Fruit fly (Drosophila melanogaster) whole organism, embryonic: Measurements from ENCODE around the gene CG18598.

ENCODE experiments used
- CG11723 ChIP-seq: fragments of 200-800 bp; sonication (Bioruptor generic); optimal IDR thresholded peaks from 2 replicates; lab custom pipeline; 2017; ENCODE audit warnings: missing biosample characterization, mild to moderate bottlenecking, missing genetic modification characterization
- CG14014 ChIP-seq: fragments of 200-800 bp; sonication (Bioruptor generic); IDR thresholded peaks from 2 replicates; pipeline ENCODE4 v1.3.6; 2022; ENCODE audit warnings: missing biosample characterization, missing genetic modification characterization
- CG15073 ChIP-seq: fragments of 200-800 bp; sonication (Bioruptor generic); optimal IDR thresholded peaks from 2 replicates; lab custom pipeline; 2016; ENCODE audit warnings: missing biosample characterization, missing genetic modification characterization
- CG1602 ChIP-seq: fragments of 200-800 bp; sonication (Bioruptor generic); optimal IDR thresholded peaks from 3 replicates; lab custom pipeline; 2016; ENCODE audit warnings: missing biosample characterization, missing genetic modification characterization
- CG17328 ChIP-seq: fragments of 200-800 bp; sonication (Bioruptor generic); IDR thresholded peaks from 2 replicates; pipeline ENCODE4 v1.3.6; 2022; ENCODE audit warnings: missing biosample characterization, missing genetic modification characterization
- CG2712 ChIP-seq: fragments of 200-800 bp; optimal IDR thresholded peaks from 3 replicates; lab custom pipeline; 2019; ENCODE audit warnings: missing biosample characterization, mild to moderate bottlenecking, missing genetic modification characterization, moderate library complexity
- CG31388 ChIP-seq: fragments of 200-800 bp; sonication (Bioruptor generic); optimal IDR thresholded peaks from 2 replicates; lab custom pipeline; 2016; ENCODE audit warnings: missing biosample characterization, missing genetic modification characterization
- CG3281 ChIP-seq: fragments of 200-800 bp; sonication (Bioruptor generic); optimal IDR thresholded peaks from 3 replicates; lab custom pipeline; 2017; ENCODE audit warnings: missing biosample characterization, mild to moderate bottlenecking, missing genetic modification characterization
- CG4404 ChIP-seq: fragments of 200-800 bp; sonication (Bioruptor generic); IDR thresholded peaks from 2 replicates; pipeline ENCODE4 v1.3.6; 2022; ENCODE audit warnings: missing biosample characterization, missing genetic modification characterization
- CG6689 ChIP-seq: fragments of 200-800 bp; sonication (Bioruptor generic); IDR thresholded peaks from 2 replicates; pipeline ENCODE4 v1.3.6; 2022; ENCODE audit warnings: missing biosample characterization, missing genetic modification characterization
- CG6765 ChIP-seq: fragments of 200-800 bp; sonication (Bioruptor generic); optimal IDR thresholded peaks from 3 replicates; lab custom pipeline; 2017; ENCODE audit warnings: missing biosample characterization, mild to moderate bottlenecking, missing genetic modification characterization
- CG7271 ChIP-seq: fragments of 200-800 bp; sonication (Bioruptor generic); optimal IDR thresholded peaks from 2 replicates; lab custom pipeline; 2018; ENCODE audit warnings: missing biosample characterization, mild to moderate bottlenecking, missing genetic modification characterization, moderate library complexity
- CG7839 ChIP-seq: fragments of 200-800 bp; sonication (Bioruptor generic); optimal IDR thresholded peaks from 3 replicates; lab custom pipeline; 2018; ENCODE audit warnings: missing biosample characterization, mild to moderate bottlenecking, missing genetic modification characterization, moderate library complexity
- CG7928 ChIP-seq: fragments of 200-800 bp; sonication (Bioruptor generic); optimal IDR thresholded peaks from 2 replicates; lab custom pipeline; 2017; ENCODE audit warnings: missing biosample characterization, mild to moderate bottlenecking, missing genetic modification characterization
- CG8388 ChIP-seq: fragments of 200-800 bp; sonication (Bioruptor generic); optimal IDR thresholded peaks from 2 replicates; lab custom pipeline; 2019; ENCODE audit warnings: missing biosample characterization, mild to moderate bottlenecking, missing genetic modification characterization, moderate library complexity
- CG8924 ChIP-seq: fragments of 200-800 bp; optimal IDR thresholded peaks from 3 replicates; lab custom pipeline; 2019; ENCODE audit warnings: missing biosample characterization, mild to moderate bottlenecking, missing genetic modification characterization, moderate library complexity
- CkIIα-i1 ChIP-seq: fragments of 200-800 bp; sonication (Bioruptor generic); IDR thresholded peaks from 2 replicates; pipeline ENCODE4 v1.3.6; 2022; ENCODE audit warnings: missing biosample characterization, missing genetic modification characterization
- D19A ChIP-seq: fragments of 200-800 bp; optimal IDR thresholded peaks from 3 replicates; lab custom pipeline; 2019; ENCODE audit warnings: missing biosample characterization, mild to moderate bottlenecking, missing genetic modification characterization, moderate library complexity
- Dek ChIP-seq: fragments of 200-800 bp; sonication (Bioruptor generic); optimal IDR thresholded peaks from 3 replicates; lab custom pipeline; 2019; ENCODE audit warnings: missing biosample characterization, mild to moderate bottlenecking, missing genetic modification characterization, moderate library complexity
- HLH3B ChIP-seq: fragments of 200-800 bp; sonication (Bioruptor generic); IDR thresholded peaks from 2 replicates; pipeline ENCODE4 v1.3.6; 2022; ENCODE audit warnings: missing biosample characterization, missing genetic modification characterization
- Hey ChIP-seq: fragments of 200-800 bp; sonication (Bioruptor generic); optimal IDR thresholded peaks from 3 replicates; lab custom pipeline; 2018; ENCODE audit warnings: missing biosample characterization, mild to moderate bottlenecking, missing genetic modification characterization
- Hr3 ChIP-seq: fragments of 200-800 bp; sonication (Bioruptor generic); optimal IDR thresholded peaks from 3 replicates; lab custom pipeline; 2016; ENCODE audit warnings: missing biosample characterization, missing genetic modification characterization
- Hr39 ChIP-seq: fragments of >200 bp; optimal IDR thresholded peaks from 2 replicates; lab custom pipeline; 2017
- Kr ChIP-seq: fragments of 200-800 bp; sonication (Bioruptor generic); optimal IDR thresholded peaks from 2 replicates; lab custom pipeline; 2017; ENCODE audit warnings: missing biosample characterization, mild to moderate bottlenecking, missing genetic modification characterization
- Lhr ChIP-seq: fragments of 200-800 bp; sonication (Bioruptor generic); optimal IDR thresholded peaks from 3 replicates; lab custom pipeline; 2017; ENCODE audit warnings: mild to moderate bottlenecking, missing biosample characterization, missing genetic modification reagents, missing genetic modification characterization
- Scr ChIP-seq: fragments of 200-800 bp; sonication (Bioruptor generic); IDR thresholded peaks from 2 replicates; pipeline ENCODE4 v1.3.6; 2022; ENCODE audit warnings: missing biosample characterization, missing genetic modification characterization; ENCODE audit not compliant: partially characterized antibody
- Spps ChIP-seq: fragments of 200-800 bp; sonication (Bioruptor generic); optimal IDR thresholded peaks from 2 replicates; lab custom pipeline; 2018; ENCODE audit warnings: missing biosample characterization, mild to moderate bottlenecking, missing genetic modification characterization
- Ssrp ChIP-seq: fragments of 200-800 bp; sonication (Bioruptor generic); optimal IDR thresholded peaks from 2 replicates; lab custom pipeline; 2018; ENCODE audit warnings: missing biosample characterization, mild to moderate bottlenecking, missing genetic modification characterization, moderate library complexity
- Vsx1 ChIP-seq: fragments of 200-800 bp; sonication (Bioruptor generic); optimal IDR thresholded peaks from 2 replicates; lab custom pipeline; 2017; ENCODE audit warnings: missing biosample characterization, mild to moderate bottlenecking, missing genetic modification characterization, missing genetic modification reagents
- ac ChIP-seq: fragments of 200-800 bp; sonication (Bioruptor generic); optimal IDR thresholded peaks from 3 replicates; lab custom pipeline; 2017; ENCODE audit warnings: missing biosample characterization, mild to moderate bottlenecking, missing genetic modification characterization
- ara ChIP-seq: fragments of 200-800 bp; sonication (Bioruptor generic); IDR thresholded peaks from 2 replicates; pipeline ENCODE4 v1.3.6; 2022; ENCODE audit warnings: missing biosample characterization, missing genetic modification characterization
- bcd ChIP-seq: fragments of 200-800 bp; sonication (Bioruptor generic); optimal IDR thresholded peaks from 2 replicates; lab custom pipeline; 2017; ENCODE audit warnings: missing biosample characterization, mild to moderate bottlenecking, missing genetic modification characterization
- chm ChIP-seq: fragments of 200-800 bp; sonication (Bioruptor generic); IDR thresholded peaks from 2 replicates; pipeline ENCODE4 v1.3.6; 2022; ENCODE audit warnings: missing biosample characterization, missing genetic modification characterization
- chn ChIP-seq: fragments of 200-800 bp; sonication (Bioruptor generic); optimal IDR thresholded peaks from 2 replicates; lab custom pipeline; 2016; ENCODE audit warnings: missing biosample characterization, missing genetic modification characterization
- ci ChIP-seq: fragments of 200-800 bp; sonication (Bioruptor generic); IDR thresholded peaks from 3 replicates; pipeline ENCODE4 v1.3.6; 2022; ENCODE audit warnings: missing biosample characterization, missing genetic modification characterization
- crc ChIP-seq: fragments of 200-800 bp; sonication (Bioruptor generic); optimal IDR thresholded peaks from 2 replicates; lab custom pipeline; 2016; ENCODE audit warnings: missing biosample characterization, missing genetic modification characterization
- dan ChIP-seq: fragments of 200-800 bp; sonication (Bioruptor generic); IDR thresholded peaks from 2 replicates; pipeline ENCODE4 v1.3.6; 2022; ENCODE audit warnings: missing biosample characterization, missing genetic modification characterization
- danr ChIP-seq: fragments of 200-800 bp; sonication (Bioruptor generic); IDR thresholded peaks from 2 replicates; pipeline ENCODE4 v1.3.6; 2022; ENCODE audit warnings: missing biosample characterization, missing genetic modification characterization
- dati ChIP-seq: fragments of 200-800 bp; sonication (Bioruptor generic); IDR thresholded peaks from 2 replicates; pipeline ENCODE4 v1.3.6; 2022; ENCODE audit warnings: missing biosample characterization, missing genetic modification characterization
- fd64A ChIP-seq: fragments of 200-800 bp; sonication (Bioruptor generic); optimal IDR thresholded peaks from 3 replicates; lab custom pipeline; 2018; ENCODE audit warnings: missing biosample characterization, mild to moderate bottlenecking, missing genetic modification characterization
- gcm2 ChIP-seq: fragments of 200-800 bp; sonication (Bioruptor generic); optimal IDR thresholded peaks from 2 replicates; lab custom pipeline; 2016; ENCODE audit warnings: missing biosample characterization, missing genetic modification characterization
- kay ChIP-seq: fragments of 200-800 bp; sonication (Bioruptor generic); optimal IDR thresholded peaks from 2 replicates; lab custom pipeline; 2016; ENCODE audit warnings: missing biosample characterization, missing genetic modification characterization
- mam ChIP-seq: fragments of 200-800 bp; sonication (Bioruptor generic); optimal IDR thresholded peaks from 3 replicates; lab custom pipeline; 2016; ENCODE audit warnings: missing biosample characterization, missing genetic modification characterization
- nerfin-2 ChIP-seq: fragments of 200-800 bp; sonication (Bioruptor generic); IDR thresholded peaks from 2 replicates; pipeline ENCODE4 v1.3.6; 2022; ENCODE audit warnings: missing biosample characterization, missing genetic modification characterization; ENCODE audit not compliant: partially characterized antibody
- oc ChIP-seq: fragments of 200-800 bp; sonication (Bioruptor generic); optimal IDR thresholded peaks from 2 replicates; lab custom pipeline; 2018; ENCODE audit warnings: missing biosample characterization, mild to moderate bottlenecking, missing genetic modification characterization, moderate library complexity
- pho ChIP-seq: fragments of 200-800 bp; sonication (Bioruptor generic); optimal IDR thresholded peaks from 2 replicates; lab custom pipeline; 2016; ENCODE audit warnings: missing biosample characterization, missing genetic modification characterization
- repo ChIP-seq: fragments of 200-800 bp; sonication (Bioruptor generic); optimal IDR thresholded peaks from 2 replicates; lab custom pipeline; 2016; ENCODE audit warnings: missing biosample characterization, missing genetic modification characterization
- seq ChIP-seq: fragments of 200-800 bp; sonication (Bioruptor generic); IDR thresholded peaks from 2 replicates; pipeline ENCODE4 v1.3.6; 2022; ENCODE audit warnings: missing biosample characterization, missing genetic modification characterization
- so ChIP-seq: fragments of 200-800 bp; sonication (Bioruptor generic); IDR thresholded peaks from 3 replicates; pipeline ENCODE4 v1.3.6; 2022; ENCODE audit warnings: missing biosample characterization, missing genetic modification characterization
- stwl ChIP-seq: fragments of 200-800 bp; sonication (Bioruptor generic); optimal IDR thresholded peaks from 3 replicates; lab custom pipeline; 2018; ENCODE audit warnings: missing biosample characterization, mild to moderate bottlenecking, missing genetic modification characterization, moderate library complexity
- vnd ChIP-seq: fragments of 200-800 bp; sonication (Bioruptor generic); IDR thresholded peaks from 3 replicates; pipeline ENCODE4 v1.3.6; 2022; ENCODE audit warnings: missing biosample characterization, missing genetic modification characterization; ENCODE audit not compliant: partially characterized antibody
- yki ChIP-seq: fragments of >200 bp; optimal IDR thresholded peaks from 3 replicates; lab custom pipeline; 2018

The CG18598 gene

DNA sequence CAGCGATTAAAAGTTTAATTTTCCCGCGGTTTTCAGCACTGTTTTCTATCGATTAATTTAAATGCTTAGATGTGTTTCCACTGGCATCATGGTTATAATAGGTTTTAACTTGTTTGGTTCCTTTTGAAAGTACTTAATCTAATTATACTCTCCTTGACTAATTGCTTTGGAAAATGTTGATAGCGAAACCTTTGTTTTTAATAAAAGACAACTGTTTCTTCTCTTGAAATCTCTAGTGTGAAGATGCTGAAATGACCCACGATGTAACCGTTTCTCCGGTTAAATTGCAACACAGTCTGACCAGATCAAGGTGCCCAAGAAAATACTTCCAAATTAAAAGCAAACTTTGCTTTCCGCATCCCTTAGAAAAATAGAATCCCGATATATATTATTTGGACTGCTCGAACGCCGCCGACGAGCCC is 48.0 kb downstream of the CG18598 start, which contains the start of gene Dlc90F (continued):
- TF ChIP-seq CG6689 (GFP tag; lab: Robert Waterston, UW) (peak; percentile 75), danr (peak; percentile 46; the same call in 1 of the 2 replicates), CG3281 (GFP tag; lab: Kevin White, UChicago) (peak; percentile 46), CG15073 (no peak), ac (GFP tag; lab: Kevin White, UChicago) (no peak), CG17328 (GFP tag; lab: Robert Waterston, UW) (peak; percentile 72), stwl (tag; lab: Kevin White, UChicago) (peak; percentile 87), Vsx1 (GFP tag; lab: Kevin White, UChicago) (no peak), CG4404 (peak; percentile 83), fd64A (GFP tag; lab: Kevin White, UChicago) (no peak), Hey (tag; lab: Kevin White, UChicago) (no peak), nerfin-2 (GFP tag; lab: Robert Waterston, UW) (no peak), CG1602 (peak; percentile 75), Spps (tag; lab: Kevin White, UChicago) (no peak), crc (peak; percentile 82), Dek (tag; lab: Kevin White, UChicago) (peak; percentile 73), D19A (tag; lab: Kevin White, UChicago) (peak; percentile 20), gcm2 (GFP tag; lab: Kevin White, UChicago) (no peak), Ssrp (tag; lab: Kevin White, UChicago) (peak; percentile 84), Scr (GFP tag; lab: Robert Waterston, UW) (peak; percentile 69), CG6765 (GFP tag; lab: Kevin White, UChicago) (no peak), pho (peak; percentile 84), dan (GFP tag; lab: Robert Waterston, UW) (no peak; the same call in 1 of the 2 replicates), Hr3 (GFP tag; lab: Kevin White, UChicago) (peak; percentile 81), Kr (no peak), CkIIα-i1 (no peak), vnd (0 out of 3 replicates have a peak, but pooled peaks have one; percentile 42), CG31388 (GFP tag; lab: Kevin White, UChicago) (peak; percentile 38), CG8924 (tag; lab: Kevin White, UChicago) (peak; percentile 67), ci (GFP tag; lab: Robert Waterston, UW) (peak; percentile 84), kay (GFP tag; lab: Kevin White, UChicago) (peak; percentile 88), CG7839 (tag; lab: Kevin White, UChicago) (peak; percentile 79), oc (no peak), chm (0 out of 2 replicates have a peak, but pooled peaks have one; percentile 29), seq (GFP tag; lab: Robert Waterston, UW) (peak; percentile 61; the same call in 1 of the 2 replicates), so (no peak), yki (lab: Kevin White, UChicago) (no peak), CG2712 (tag; lab: Kevin White, UChicago) (peak; percentile 83), ara (GFP tag; lab: Robert Waterston, UW) (peak; percentile 66; the same call in 1 of the 2 replicates), bcd (GFP tag; lab: Kevin White, UChicago) (peak; percentile 75), mam (GFP tag; lab: Kevin White, UChicago) (peak; percentile 85), chn (GFP tag; lab: Kevin White, UChicago) (peak; percentile 81), CG8388 (GFP tag; lab: Kevin White, UChicago) (peak; percentile 72), CG11723 (GFP tag; lab: Kevin White, UChicago) (peak; percentile 31), CG14014 (peak; percentile 80), dati (no peak), Hr39 (lab: Kevin White, UChicago) (no peak), repo (GFP tag; lab: Kevin White, UChicago) (peak; percentile 49), CG7271 (peak; percentile 40), HLH3B (GFP tag; lab: Robert Waterston, UW) (peak; percentile 66; the same call in 1 of the 2 replicates), CG7928 (peak; percentile 67), Lhr (GFP tag; lab: Kevin White, UChicago) (peak; percentile 95)
